Fruit fly (Drosophila melanogaster) whole organism, embryonic: ENCODE measurements around the gene RhoGAP18B.
A peak's percentile ranks its signal among the peaks of the same experiment; 100 is the strongest.

Experiments
- Adf1 ChIP-seq: fragments of 200-800 bp; sonication (Bioruptor generic); IDR thresholded peaks from 2 replicates; pipeline ENCODE4 v1.3.6; 2022; ENCODE audit warnings: missing biosample characterization, missing genetic modification characterization
- Bdp1 ChIP-seq: fragments of 200-800 bp; sonication (Bioruptor generic); optimal IDR thresholded peaks from 3 replicates; lab custom pipeline; 2016; ENCODE audit warnings: missing biosample characterization, missing genetic modification characterization
- Bteb2 ChIP-seq: fragments of 200-800 bp; sonication (Bioruptor generic); optimal IDR thresholded peaks from 2 replicates; lab custom pipeline; 2016; ENCODE audit warnings: missing biosample characterization, missing genetic modification characterization
- CG10209 ChIP-seq: fragments of 200-800 bp; sonication (Bioruptor generic); optimal IDR thresholded peaks from 3 replicates; lab custom pipeline; 2017; ENCODE audit warnings: missing biosample characterization, mild to moderate bottlenecking, missing genetic modification characterization, missing genetic modification reagents
- CG10267 ChIP-seq: fragments of 200-800 bp; sonication (Bioruptor generic); optimal IDR thresholded peaks from 2 replicates; lab custom pipeline; 2018; ENCODE audit warnings: missing biosample characterization, mild to moderate bottlenecking, missing genetic modification characterization, moderate library complexity
- CG11093 ChIP-seq: fragments of 200-800 bp; sonication (Bioruptor generic); IDR thresholded peaks from 3 replicates; pipeline ENCODE4 v1.3.6; 2022; ENCODE audit warnings: missing biosample characterization, missing genetic modification characterization
- CG12071 ChIP-seq: fragments of 200-800 bp; sonication (Bioruptor generic); optimal IDR thresholded peaks from 3 replicates; lab custom pipeline; 2018; ENCODE audit warnings: missing biosample characterization, mild to moderate bottlenecking, missing genetic modification characterization
- CG12236 ChIP-seq: fragments of 200-800 bp; sonication (Bioruptor generic); optimal IDR thresholded peaks from 2 replicates; lab custom pipeline; 2016; ENCODE audit warnings: missing biosample characterization, missing genetic modification characterization
- CG12942 ChIP-seq: fragments of 200-800 bp; sonication (Bioruptor generic); optimal IDR thresholded peaks from 3 replicates; lab custom pipeline; 2016; ENCODE audit warnings: missing biosample characterization, missing genetic modification characterization
- CG14965 ChIP-seq: fragments of 200-800 bp; sonication (Bioruptor generic); optimal IDR thresholded peaks from 2 replicates; lab custom pipeline; 2016; ENCODE audit warnings: missing biosample characterization, missing genetic modification characterization, borderline replicate concordance
- CG1529 ChIP-seq: fragments of 200-800 bp; sonication (Bioruptor generic); optimal IDR thresholded peaks from 3 replicates; lab custom pipeline; 2018; ENCODE audit warnings: missing biosample characterization, missing genetic modification characterization
- CG1647 ChIP-seq: fragments of 200-800 bp; sonication (Bioruptor generic); optimal IDR thresholded peaks from 3 replicates; lab custom pipeline; 2016; ENCODE audit warnings: missing biosample characterization, missing genetic modification characterization
- CG1792 ChIP-seq: fragments of 200-800 bp; sonication (Bioruptor generic); optimal IDR thresholded peaks from 2 replicates; lab custom pipeline; 2016; ENCODE audit warnings: missing biosample characterization, missing genetic modification characterization
- CG18011 ChIP-seq: fragments of 200-800 bp; sonication (Bioruptor generic); optimal IDR thresholded peaks from 2 replicates; lab custom pipeline; 2017; ENCODE audit warnings: missing biosample characterization, missing genetic modification characterization, mild to moderate bottlenecking, moderate library complexity, missing genotype
- CG2116 ChIP-seq: fragments of 200-800 bp; sonication (Bioruptor generic); optimal IDR thresholded peaks from 3 replicates; lab custom pipeline; 2018; ENCODE audit warnings: missing biosample characterization, mild to moderate bottlenecking, missing genetic modification characterization
- CG2199 ChIP-seq: fragments of 200-800 bp; sonication (Bioruptor generic); IDR thresholded peaks from 3 replicates; pipeline ENCODE4 v1.3.6; 2022; ENCODE audit warnings: missing biosample characterization, missing genetic modification characterization
- CG2202 ChIP-seq: fragments of 200-800 bp; sonication (Bioruptor generic); optimal IDR thresholded peaks from 2 replicates; lab custom pipeline; 2018; ENCODE audit warnings: missing biosample characterization, mild to moderate bottlenecking, missing genetic modification characterization
- CG34422 ChIP-seq: fragments of 200-800 bp; sonication (Bioruptor generic); IDR thresholded peaks from 3 replicates; pipeline ENCODE4 v1.3.6; 2022; ENCODE audit warnings: missing biosample characterization, missing genetic modification characterization
- CG5180 ChIP-seq: fragments of 200-800 bp; sonication (Bioruptor generic); optimal IDR thresholded peaks from 3 replicates; lab custom pipeline; 2017; ENCODE audit warnings: missing biosample characterization, missing genetic modification characterization, mild to moderate bottlenecking, moderate library complexity, missing genetic modification reagents
- CG5245 ChIP-seq: fragments of 200-800 bp; sonication (Bioruptor generic); optimal IDR thresholded peaks from 3 replicates; lab custom pipeline; 2016; ENCODE audit warnings: missing biosample characterization, missing genetic modification characterization
- CG6654 ChIP-seq: fragments of 200-800 bp; sonication (Bioruptor generic); optimal IDR thresholded peaks from 2 replicates; lab custom pipeline; 2017; ENCODE audit warnings: missing biosample characterization, mild to moderate bottlenecking, missing genetic modification characterization
- CG6689 ChIP-seq: fragments of 200-800 bp; sonication (Bioruptor generic); IDR thresholded peaks from 2 replicates; pipeline ENCODE4 v1.3.6; 2022; ENCODE audit warnings: missing biosample characterization, missing genetic modification characterization
- CG6791 ChIP-seq: fragments of 200-800 bp; sonication (Bioruptor generic); IDR thresholded peaks from 3 replicates; pipeline ENCODE4 v1.3.6; 2022; ENCODE audit warnings: missing biosample characterization, missing genetic modification characterization; ENCODE audit not compliant: partially characterized antibody
- Camta ChIP-seq: fragments of 200-800 bp; sonication (Bioruptor generic); optimal IDR thresholded peaks from 2 replicates; lab custom pipeline; 2016; ENCODE audit warnings: missing biosample characterization, missing genetic modification characterization
- Dll ChIP-seq: fragments of 200-800 bp; sonication (Bioruptor generic); IDR thresholded peaks from 4 replicates; pipeline ENCODE4 v1.3.6; 2022; ENCODE audit warnings: missing biosample characterization, missing genetic modification characterization; ENCODE audit not compliant: partially characterized antibody
- Elba2 ChIP-seq: fragments of 200-800 bp; sonication (Bioruptor generic); optimal IDR thresholded peaks from 3 replicates; lab custom pipeline; 2016; ENCODE audit warnings: missing biosample characterization, missing genetic modification characterization
- Ets65A ChIP-seq: fragments of 200-800 bp; sonication (Bioruptor generic); peaks from one replicate; lab custom pipeline; 2016; ENCODE audit warnings: missing biosample characterization, missing genetic modification characterization
- Lhr ChIP-seq: fragments of 200-800 bp; sonication (Bioruptor generic); optimal IDR thresholded peaks from 3 replicates; lab custom pipeline; 2017; ENCODE audit warnings: mild to moderate bottlenecking, missing biosample characterization, missing genetic modification reagents, missing genetic modification characterization
- MTF-1 ChIP-seq: fragments of 200-800 bp; sonication (Bioruptor generic); optimal IDR thresholded peaks from 2 replicates; lab custom pipeline; 2018; ENCODE audit warnings: missing biosample characterization, mild to moderate bottlenecking, missing genetic modification characterization, borderline replicate concordance
- Mad ChIP-seq: fragments of 200-800 bp; sonication (Bioruptor generic); optimal IDR thresholded peaks from 2 replicates; lab custom pipeline; 2016; ENCODE audit warnings: missing biosample characterization, missing genetic modification characterization
- Pdp1 ChIP-seq, 2 experiments: fragments of 200-800 bp; sonication (Bioruptor generic); optimal IDR thresholded peaks; 3 replicates each; lab custom pipeline; 2016; ENCODE audit warnings: missing biosample characterization in 2 of 2, missing genetic modification characterization in 2 of 2, mild to moderate bottlenecking in 1 of 2, moderate library complexity in 1 of 2
- Spps ChIP-seq: fragments of 200-800 bp; sonication (Bioruptor generic); optimal IDR thresholded peaks from 2 replicates; lab custom pipeline; 2018; ENCODE audit warnings: missing biosample characterization, mild to moderate bottlenecking, missing genetic modification characterization
- ap ChIP-seq: fragments of 200-800 bp; sonication (Bioruptor generic); IDR thresholded peaks from 2 replicates; pipeline ENCODE4 v1.3.6; 2022; ENCODE audit warnings: missing biosample characterization, missing genetic modification characterization
- cg ChIP-seq: fragments of 200-800 bp; sonication (Bioruptor generic); optimal IDR thresholded peaks from 3 replicates; lab custom pipeline; 2019; ENCODE audit warnings: missing biosample characterization, mild to moderate bottlenecking, missing genetic modification characterization, moderate library complexity
- corto ChIP-seq: fragments of 200-800 bp; sonication (Bioruptor generic); optimal IDR thresholded peaks from 2 replicates; lab custom pipeline; 2016; ENCODE audit warnings: missing biosample characterization, mild to moderate bottlenecking, missing genetic modification characterization, moderate library complexity
- fru ChIP-seq: fragments of >200 bp; optimal IDR thresholded peaks from 2 replicates; lab custom pipeline; 2017
- gce ChIP-seq: fragments of 200-800 bp; sonication (Bioruptor generic); IDR thresholded peaks from 3 replicates; pipeline ENCODE4 v1.3.6; 2022; ENCODE audit warnings: missing biosample characterization, missing genetic modification characterization
- lbe ChIP-seq: fragments of 200-800 bp; sonication (Bioruptor generic); optimal IDR thresholded peaks from 2 replicates; lab custom pipeline; 2016; ENCODE audit warnings: missing biosample characterization, mild to moderate bottlenecking, missing genetic modification characterization
- nerfin-1 ChIP-seq: fragments of 200-800 bp; sonication (Bioruptor generic); optimal IDR thresholded peaks from 3 replicates; lab custom pipeline; 2019; ENCODE audit warnings: missing biosample characterization, mild to moderate bottlenecking, missing genetic modification characterization, moderate library complexity
- oc ChIP-seq: fragments of 200-800 bp; sonication (Bioruptor generic); optimal IDR thresholded peaks from 2 replicates; lab custom pipeline; 2018; ENCODE audit warnings: missing biosample characterization, mild to moderate bottlenecking, missing genetic modification characterization, moderate library complexity
- pan ChIP-seq, 4 experiments: fragments of >200 bp in 3 of 4; fragments of 200-800 bp in 1 of 4; sonication (Bioruptor generic) in 1 of 4; optimal IDR thresholded peaks in 3 of 4; IDR thresholded peaks in 1 of 4; 2 replicates each; pipeline versions ENCODE4 v1.3.6 to Lab custom; 2017 to 2022; ENCODE audit warnings: missing biosample characterization in 2 of 4, missing genetic modification characterization in 2 of 4, mixed read lengths in 1 of 4
- pita ChIP-seq: fragments of 200-800 bp; sonication (Bioruptor generic); optimal IDR thresholded peaks from 2 replicates; lab custom pipeline; 2017; ENCODE audit warnings: missing biosample characterization, mild to moderate bottlenecking, missing genetic modification characterization
- sisA ChIP-seq: fragments of 200-800 bp; sonication (Bioruptor generic); IDR thresholded peaks from 2 replicates; pipeline ENCODE4 v1.3.6; 2022; ENCODE audit warnings: missing biosample characterization, missing genetic modification characterization
- sna ChIP-seq: fragments of 200-800 bp; sonication (Bioruptor generic); IDR thresholded peaks from 2 replicates; pipeline ENCODE4 v1.3.6; 2022; ENCODE audit warnings: missing biosample characterization, missing genetic modification characterization; ENCODE audit not compliant: partially characterized antibody
- ssp ChIP-seq: fragments of 200-800 bp; sonication (Bioruptor generic); IDR thresholded peaks from 2 replicates; pipeline ENCODE4 v1.3.6; 2022; ENCODE audit warnings: missing biosample characterization, missing genetic modification characterization
- tna ChIP-seq: fragments of 200-800 bp; sonication (Bioruptor generic); IDR thresholded peaks from 2 replicates; pipeline ENCODE4 v1.3.6; 2022; ENCODE audit warnings: missing biosample characterization, missing genetic modification characterization; ENCODE audit not compliant: partially characterized antibody
- ttk ChIP-seq: fragments of 200-800 bp; sonication (Bioruptor generic); IDR thresholded peaks from 2 replicates; pipeline ENCODE4 v2.1.2; 2022; ENCODE audit warnings: missing biosample characterization, missing genetic modification characterization
- tup ChIP-seq: fragments of 200-800 bp; sonication (Bioruptor generic); optimal IDR thresholded peaks from 2 replicates; lab custom pipeline; 2016; ENCODE audit warnings: missing biosample characterization, mild to moderate bottlenecking, missing genetic modification characterization, moderate library complexity
- z ChIP-seq: fragments of 200-800 bp; sonication (Bioruptor generic); IDR thresholded peaks from 3 replicates; pipeline ENCODE4 v1.3.6; 2022; ENCODE audit warnings: missing biosample characterization, missing genetic modification characterization

Gene RhoGAP18B

dm6 chrX:19152570-19153287 is 14.2 kb downstream of the RhoGAP18B start (continued):
- TF ChIP-seq sisA (GFP tag; lab: Robert Waterston, UW): peak; percentile 46
- TF ChIP-seq Adf1 (GFP tag; lab: Robert Waterston, UW): no peak
- no peak for TF ChIP-seq CG14965 (GFP tag; lab: Kevin White, UChicago)
- no peak for TF ChIP-seq Ets65A
- TF ChIP-seq CG1529 (GFP tag; lab: Kevin White, UChicago): peak; percentile 36
- TF ChIP-seq Camta: peak; percentile 6
- TF ChIP-seq CG11093 (GFP tag; lab: Robert Waterston, UW): no peak
- peak; percentile 22 for TF ChIP-seq CG5245 (GFP tag; lab: Kevin White, UChicago)
- no peak for TF ChIP-seq pan (optimal IDR thresholded peaks at IDR 0.05; lab: Kevin White, UChicago)
- TF ChIP-seq pan (GFP tag; optimal IDR thresholded peaks at IDR 0.05 in 1 of 2, IDR thresholded peaks at IDR 0.05 in 1 of 2): peak in 1 of 2 experiments; percentile 23
- peak; percentile 38 for TF ChIP-seq Bteb2
- TF ChIP-seq tup (GFP tag; lab: Kevin White, UChicago): no peak
- TF ChIP-seq Spps (tag; lab: Kevin White, UChicago): peak; percentile 14
- peak; percentile 52 for TF ChIP-seq CG10267 (tag; lab: Kevin White, UChicago)
- TF ChIP-seq corto (GFP tag; lab: Kevin White, UChicago): no peak
- TF ChIP-seq Mad (GFP tag; lab: Kevin White, UChicago): no peak
- no peak for TF ChIP-seq Elba2 (GFP tag; lab: Kevin White, UChicago)
- TF ChIP-seq CG6689 (GFP tag; lab: Robert Waterston, UW): peak; percentile 59
- TF ChIP-seq CG34422 (GFP tag; lab: Robert Waterston, UW): no peak
- no peak for TF ChIP-seq CG12236 (GFP tag; lab: Kevin White, UChicago)
- TF ChIP-seq fru (lab: Kevin White, UChicago): no peak
- TF ChIP-seq nerfin-1: peak; percentile 8
- TF ChIP-seq CG1647: no peak
- no peak for TF ChIP-seq Bdp1 (GFP tag; lab: Kevin White, UChicago)
- no peak for TF ChIP-seq CG12071 (GFP tag; lab: Kevin White, UChicago)
- no peak for TF ChIP-seq CG1792
- no peak for TF ChIP-seq pita (GFP tag; lab: Kevin White, UChicago)
- peak; percentile 3 for TF ChIP-seq CG5180
- TF ChIP-seq gce (GFP tag; lab: Robert Waterston, UW): no peak
- no peak for TF ChIP-seq Dll (GFP tag; lab: Robert Waterston, UW)
- 0 out of 3 replicates have a peak, but pooled peaks have one; percentile 9 for TF ChIP-seq z (GFP tag; lab: Robert Waterston, UW)
- no peak for TF ChIP-seq sna (GFP tag; lab: Robert Waterston, UW)
- peak; percentile 17; the same call in 1 of the 2 replicates for TF ChIP-seq ssp (GFP tag; lab: Robert Waterston, UW)
- peak; percentile 50 for TF ChIP-seq CG10209 (GFP tag; lab: Kevin White, UChicago)
- no peak for TF ChIP-seq CG6791
- TF ChIP-seq CG12942 (GFP tag; lab: Kevin White, UChicago): peak; percentile 1
- TF ChIP-seq CG2116 (GFP tag; lab: Kevin White, UChicago): peak; percentile 2
- peak in 1 of 2 experiments; percentile 16 for TF ChIP-seq Pdp1 (GFP tag; optimal IDR thresholded peaks at IDR 0.05; lab: Kevin White, UChicago)
- TF ChIP-seq Lhr: no peak
- TF ChIP-seq CG2202: peak; percentile 17
- TF ChIP-seq lbe (GFP tag; lab: Kevin White, UChicago): peak; percentile 58
- no peak for TF ChIP-seq CG18011 (GFP tag; lab: Kevin White, UChicago)
- TF ChIP-seq ap (GFP tag; lab: Robert Waterston, UW): peak; percentile 31; the same call in 1 of the 2 replicates
- TF ChIP-seq cg (GFP tag; lab: Kevin White, UChicago): no peak
- TF ChIP-seq CG2199 (GFP tag; lab: Robert Waterston, UW): no peak
- TF ChIP-seq oc: no peak
- no peak for TF ChIP-seq tna (GFP tag; lab: Robert Waterston, UW)
- peak; percentile 29; the same call in 1 of the 2 replicates for TF ChIP-seq ttk
- no peak for TF ChIP-seq MTF-1 (GFP tag; lab: Kevin White, UChicago)
- no peak for TF ChIP-seq CG6654 (GFP tag; lab: Kevin White, UChicago)
